Fruit fly (Drosophila melanogaster): ENCODE results near the gene CG11374.
A peak's percentile ranks its signal among the peaks of the same experiment; 100 is the strongest.

Gene CG11374

dm6 chr2L:90081-90480, 13.9 kb downstream of the CG11374 start:
- TF ChIP-seq brk (GFP tag; optimal IDR thresholded peaks at IDR 0.05): no peak
- TF ChIP-seq sage (GFP tag; optimal IDR thresholded peaks at IDR 0.05): no peak
- no peak for TF ChIP-seq CrebA (GFP tag; optimal IDR thresholded peaks at IDR 0.05; ENCODE audit: borderline replicate concordance)
- TF ChIP-seq ey (GFP tag; optimal IDR thresholded peaks at IDR 0.05): no peak
- no peak for TF ChIP-seq dmrt93B (GFP tag; optimal IDR thresholded peaks at IDR 0.05)
- no peak for TF ChIP-seq Abd-B (GFP tag; optimal IDR thresholded peaks at IDR 0.05)
- TF ChIP-seq Hr78 (GFP tag; optimal IDR thresholded peaks at IDR 0.05): no peak
- no peak for TF ChIP-seq lola (GFP tag; optimal IDR thresholded peaks at IDR 0.05)
- no peak for TF ChIP-seq Mio (GFP tag; optimal IDR thresholded peaks at IDR 0.05)
- no peak for TF ChIP-seq dl (GFP tag; optimal IDR thresholded peaks at IDR 0.05; ENCODE audit: insufficient read depth in 1 of 2, partially characterized antibody in 2 of 2)
- TF ChIP-seq br (GFP tag; optimal IDR thresholded peaks at IDR 0.05): no peak
- TF ChIP-seq Hr83 (GFP tag; optimal IDR thresholded peaks at IDR 0.05; ENCODE audit: poor library complexity, severe bottlenecking): no peak
- no peak for TF ChIP-seq usp (GFP tag; optimal IDR thresholded peaks at IDR 0.05)
- no peak for TF ChIP-seq Sp1 (GFP tag; optimal IDR thresholded peaks at IDR 0.05)
- no peak for TF ChIP-seq dsf (GFP tag; optimal IDR thresholded peaks at IDR 0.05; ENCODE audit: borderline replicate concordance)
- TF ChIP-seq tai (GFP tag; optimal IDR thresholded peaks at IDR 0.05): no peak
- no peak for TF ChIP-seq Dfd (GFP tag; optimal IDR thresholded peaks at IDR 0.05)
- TF ChIP-seq Dif (GFP tag; optimal IDR thresholded peaks at IDR 0.05; ENCODE audit: partially characterized antibody): no peak
- no peak for TF ChIP-seq jim (GFP tag; optimal IDR thresholded peaks at IDR 0.05)
- TF ChIP-seq Myc (optimal IDR thresholded peaks at IDR 0.05): no peak

dm6 chr2L:91333-91732, 15.2 kb downstream of the CG11374 start:
- TF ChIP-seq Mio (GFP tag; optimal IDR thresholded peaks at IDR 0.05): no peak
- TF ChIP-seq sv (GFP tag; optimal IDR thresholded peaks at IDR 0.05): no peak
- TF ChIP-seq Myc (optimal IDR thresholded peaks at IDR 0.05): no peak
- no peak for TF ChIP-seq foxo (GFP tag; optimal IDR thresholded peaks at IDR 0.05)
- no peak for TF ChIP-seq CrebA (GFP tag; optimal IDR thresholded peaks at IDR 0.05; ENCODE audit: borderline replicate concordance)
- TF ChIP-seq woc (GFP tag; optimal IDR thresholded peaks at IDR 0.05): no peak

- TF ChIP-seq tai (GFP tag; optimal IDR thresholded peaks at IDR 0.05): peak; percentile 17
- peak; percentile 87 for TF ChIP-seq fru (GFP tag; optimal IDR thresholded peaks at IDR 0.05)
- TF ChIP-seq h (GFP tag; optimal IDR thresholded peaks at IDR 0.05): no peak
- no peak for TF ChIP-seq jim (GFP tag; optimal IDR thresholded peaks at IDR 0.05)
- no peak for TF ChIP-seq N (GFP tag; optimal IDR thresholded peaks at IDR 0.05)
- TF ChIP-seq Dfd (GFP tag; optimal IDR thresholded peaks at IDR 0.05): no peak
- no peak for TF ChIP-seq lola (GFP tag; optimal IDR thresholded peaks at IDR 0.05)
- TF ChIP-seq Hr83 (GFP tag; optimal IDR thresholded peaks at IDR 0.05; ENCODE audit: poor library complexity, severe bottlenecking): no peak
- peak; percentile 85 for TF ChIP-seq br (GFP tag; optimal IDR thresholded peaks at IDR 0.05)
- TF ChIP-seq Vsx2 (GFP tag; optimal IDR thresholded peaks at IDR 0.05; ENCODE audit: partially characterized antibody): no peak
- peak; percentile 59 for TF ChIP-seq sage (GFP tag; optimal IDR thresholded peaks at IDR 0.05)
- peak in 1 of 2 experiments; percentile 86 for TF ChIP-seq foxo (GFP tag; optimal IDR thresholded peaks at IDR 0.05)
- no peak for TF ChIP-seq Hr78 (GFP tag; optimal IDR thresholded peaks at IDR 0.05)
- no peak for TF ChIP-seq GATAd (GFP tag; optimal IDR thresholded peaks at IDR 0.05)
- TF ChIP-seq Sp1 (GFP tag; optimal IDR thresholded peaks at IDR 0.05): peak; percentile 93
- no peak for TF ChIP-seq dsf (GFP tag; optimal IDR thresholded peaks at IDR 0.05; ENCODE audit: borderline replicate concordance)
- TF ChIP-seq dmrt93B (GFP tag; optimal IDR thresholded peaks at IDR 0.05): no peak
- peak; percentile 75 for TF ChIP-seq woc (GFP tag; optimal IDR thresholded peaks at IDR 0.05)
- no peak for TF ChIP-seq dl (GFP tag; optimal IDR thresholded peaks at IDR 0.05; ENCODE audit: insufficient read depth in 1 of 2, partially characterized antibody in 2 of 2)
- TF ChIP-seq Hnf4 (GFP tag; optimal IDR thresholded peaks at IDR 0.05): peak; percentile 73
- TF ChIP-seq usp (GFP tag; optimal IDR thresholded peaks at IDR 0.05): no peak
- TF ChIP-seq rgr (GFP tag; optimal IDR thresholded peaks at IDR 0.05): peak; percentile 81
- TF ChIP-seq HLH106 (tag; optimal IDR thresholded peaks at IDR 0.05): peak; percentile 90
- TF ChIP-seq sv (GFP tag; optimal IDR thresholded peaks at IDR 0.05): no peak
- TF ChIP-seq Jra (GFP tag; optimal IDR thresholded peaks at IDR 0.05): no peak
- peak; percentile 79 for TF ChIP-seq ey (GFP tag; optimal IDR thresholded peaks at IDR 0.05)
- TF ChIP-seq CG9705 (GFP tag; optimal IDR thresholded peaks at IDR 0.05): peak; percentile 84
- TF ChIP-seq CG32264 (GFP tag; optimal IDR thresholded peaks at IDR 0.05): peak; percentile 59
- no peak for TF ChIP-seq Abd-B (GFP tag; optimal IDR thresholded peaks at IDR 0.05)
- TF ChIP-seq Mio (GFP tag; optimal IDR thresholded peaks at IDR 0.05): no peak
- TF ChIP-seq pan (optimal IDR thresholded peaks at IDR 0.05): no peak
- TF ChIP-seq OdsH (GFP tag; optimal IDR thresholded peaks at IDR 0.05): peak; percentile 79
- peak; percentile 68 for TF ChIP-seq Rel (GFP tag; optimal IDR thresholded peaks at IDR 0.05)
- TF ChIP-seq Rel (tag; optimal IDR thresholded peaks at IDR 0.05): peak; percentile 69
- no peak for TF ChIP-seq CrebA (GFP tag; optimal IDR thresholded peaks at IDR 0.05; ENCODE audit: borderline replicate concordance)
- TF ChIP-seq Myc (optimal IDR thresholded peaks at IDR 0.05): no peak
- TF ChIP-seq Dif (GFP tag; optimal IDR thresholded peaks at IDR 0.05; ENCODE audit: partially characterized antibody): no peak
- TF ChIP-seq psq (GFP tag; optimal IDR thresholded peaks at IDR 0.05): peak; percentile 64
- peak; percentile 71 for TF ChIP-seq brk (GFP tag; optimal IDR thresholded peaks at IDR 0.05)
Observed at dm6 chr2L:91830-92229, 15.7 kb downstream of the CG11374 start.

Measured in whole organism, wandering third instar larva.